Fruit fly (Drosophila melanogaster) whole organism, pupa: ENCODE data around the gene CG18094.

Experiments
- CG10348 ChIP-seq: fragments of 200-800 bp; sonication (Bioruptor generic); IDR thresholded peaks from 2 replicates; pipeline ENCODE4 v1.3.6; 2022; ENCODE audit warnings: missing biosample characterization, missing genetic modification characterization
- CG12605 ChIP-seq: fragments of 200-800 bp; sonication (Bioruptor generic); IDR thresholded peaks from 2 replicates; pipeline ENCODE4 v1.3.6; 2022; ENCODE audit warnings: missing biosample characterization, missing genetic modification characterization
- CG13204 ChIP-seq: fragments of 200-800 bp; sonication (Bioruptor generic); optimal IDR thresholded peaks from 2 replicates; lab custom pipeline; 2018; ENCODE audit warnings: missing biosample characterization, mild to moderate bottlenecking, missing genetic modification characterization, moderate library complexity
- CG14655 ChIP-seq: fragments of 200-800 bp; sonication (Bioruptor generic); optimal IDR thresholded peaks from 3 replicates; lab custom pipeline; 2017; ENCODE audit warnings: mild to moderate bottlenecking, missing biosample characterization, missing genetic modification reagents, missing genetic modification characterization
- CG15710 ChIP-seq: fragments of 200-800 bp; sonication (Bioruptor generic); optimal IDR thresholded peaks from 2 replicates; lab custom pipeline; 2018; ENCODE audit warnings: missing biosample characterization, mild to moderate bottlenecking, missing genetic modification characterization, moderate library complexity
- CG17806 ChIP-seq: fragments of 200-800 bp; sonication (Bioruptor generic); optimal IDR thresholded peaks from 2 replicates; lab custom pipeline; 2018; ENCODE audit warnings: missing biosample characterization, mild to moderate bottlenecking, missing genetic modification characterization, moderate library complexity
- CG32121 ChIP-seq: fragments of 200-800 bp; sonication (Bioruptor generic); IDR thresholded peaks from 2 replicates; pipeline ENCODE4 v1.3.6; 2022; ENCODE audit warnings: missing biosample characterization, missing genetic modification characterization
- CG34367 ChIP-seq: fragments of 200-800 bp; sonication (Bioruptor generic); optimal IDR thresholded peaks from 2 replicates; lab custom pipeline; 2018; ENCODE audit warnings: missing biosample characterization, mild to moderate bottlenecking, missing genetic modification characterization
- CG4496 ChIP-seq: fragments of 200-800 bp; sonication (Bioruptor generic); IDR thresholded peaks from 3 replicates; pipeline ENCODE4 v1.3.6; 2022; ENCODE audit warnings: missing biosample characterization, missing genetic modification characterization
- CG8301 ChIP-seq: fragments of 200-800 bp; sonication (Bioruptor generic); optimal IDR thresholded peaks from 2 replicates; lab custom pipeline; 2018; ENCODE audit warnings: missing biosample characterization, mild to moderate bottlenecking, missing genetic modification characterization
- CG9948 ChIP-seq: fragments of 200-800 bp; sonication (Bioruptor generic); optimal IDR thresholded peaks from 2 replicates; lab custom pipeline; 2018; ENCODE audit warnings: missing biosample characterization, mild to moderate bottlenecking, missing genetic modification characterization, moderate library complexity
- D1 ChIP-seq: fragments of 200-800 bp; sonication (Bioruptor generic); optimal IDR thresholded peaks from 2 replicates; lab custom pipeline; 2018; ENCODE audit warnings: missing biosample characterization, mild to moderate bottlenecking, missing genetic modification characterization, moderate library complexity
- EcR ChIP-seq: fragments of 200-800 bp; sonication (Bioruptor generic); optimal IDR thresholded peaks from 3 replicates; lab custom pipeline; 2019; ENCODE audit warnings: missing biosample characterization, missing genetic modification characterization, mild to moderate bottlenecking, moderate library complexity, missing genetic modification reagents
- Ets98B ChIP-seq: fragments of 200-800 bp; sonication (Bioruptor generic); IDR thresholded peaks from 2 replicates; pipeline ENCODE4 v1.3.6; 2022; ENCODE audit warnings: missing biosample characterization, missing genetic modification characterization
- Pif1A ChIP-seq: fragments of 200-800 bp; sonication (Bioruptor generic); optimal IDR thresholded peaks from 3 replicates; lab custom pipeline; 2016; ENCODE audit warnings: missing biosample characterization, missing genetic modification characterization
- Pif1B ChIP-seq: fragments of 200-800 bp; sonication (Bioruptor generic); optimal IDR thresholded peaks from 3 replicates; lab custom pipeline; 2016; ENCODE audit warnings: missing biosample characterization, missing genetic modification characterization
- Snoo ChIP-seq: fragments of 200-800 bp; sonication (Bioruptor generic); optimal IDR thresholded peaks from 3 replicates; lab custom pipeline; 2017; ENCODE audit warnings: missing biosample characterization, mild to moderate bottlenecking, missing genetic modification characterization, inconsistent platforms
- fd96Ca ChIP-seq: fragments of 200-800 bp; sonication (Bioruptor generic); IDR thresholded peaks from 3 replicates; pipeline ENCODE4 v1.3.6; 2022; ENCODE audit warnings: missing biosample characterization, missing genetic modification characterization
- rn ChIP-seq: fragments of 200-800 bp; sonication (Bioruptor generic); IDR thresholded peaks from 2 replicates; pipeline ENCODE4 v1.3.6; 2022; ENCODE audit warnings: missing biosample characterization, missing genetic modification characterization

Gene CG18094

DNA sequence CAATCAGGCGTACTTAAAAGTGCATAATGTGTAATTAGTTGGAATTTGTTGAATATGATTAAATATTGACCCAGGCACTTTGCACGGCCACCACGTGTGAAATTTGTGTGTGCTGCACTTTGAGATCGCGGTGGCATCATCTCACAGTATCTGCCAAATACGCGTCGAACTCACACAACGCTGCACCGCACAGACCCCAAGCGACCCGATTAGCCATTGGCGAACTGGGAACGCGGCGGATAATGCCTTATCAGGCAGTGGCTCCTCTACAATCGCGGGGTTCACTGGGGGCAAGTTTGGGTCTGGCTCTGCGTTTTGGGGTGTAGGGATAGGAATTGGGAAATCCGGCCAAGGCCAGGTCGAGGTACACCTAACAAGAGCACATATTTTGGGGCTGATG is 34.9 kb upstream of the CG18094 start:
- peak; percentile 26; the same call in 1 of the 2 replicates for TF ChIP-seq CG32121
- TF ChIP-seq rn, result no peak
- TF ChIP-seq, all 21 proteins: peak for 1

DNA sequence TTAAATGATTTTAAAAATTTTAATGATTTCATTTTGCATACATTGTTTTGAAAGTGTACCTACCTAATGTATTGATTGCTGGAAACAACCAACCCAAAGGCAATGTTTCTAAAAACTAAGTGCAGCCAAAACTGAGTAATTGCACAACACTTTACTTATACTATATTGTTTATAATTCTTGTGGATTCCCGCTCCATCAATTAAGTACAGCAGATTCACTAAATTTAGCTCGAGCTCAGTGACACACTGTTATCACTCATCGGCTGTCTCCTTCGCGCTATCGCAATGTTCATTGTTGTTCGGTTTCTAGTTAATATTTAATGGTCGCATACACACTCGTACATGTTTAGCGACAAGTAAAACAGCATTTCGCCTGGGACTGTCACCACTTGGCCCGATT is 34.3 kb upstream of the CG18094 start:
- TF ChIP-seq Pif1A (GFP tag; lab: Kevin White, UChicago), result no peak
- TF ChIP-seq CG32121, result no peak
- TF ChIP-seq Snoo (tag; lab: Kevin White, UChicago), result no peak
- no peak for TF ChIP-seq CG14655 (GFP tag; lab: Kevin White, UChicago)
- TF ChIP-seq, all 21 proteins: peak for 0

DNA sequence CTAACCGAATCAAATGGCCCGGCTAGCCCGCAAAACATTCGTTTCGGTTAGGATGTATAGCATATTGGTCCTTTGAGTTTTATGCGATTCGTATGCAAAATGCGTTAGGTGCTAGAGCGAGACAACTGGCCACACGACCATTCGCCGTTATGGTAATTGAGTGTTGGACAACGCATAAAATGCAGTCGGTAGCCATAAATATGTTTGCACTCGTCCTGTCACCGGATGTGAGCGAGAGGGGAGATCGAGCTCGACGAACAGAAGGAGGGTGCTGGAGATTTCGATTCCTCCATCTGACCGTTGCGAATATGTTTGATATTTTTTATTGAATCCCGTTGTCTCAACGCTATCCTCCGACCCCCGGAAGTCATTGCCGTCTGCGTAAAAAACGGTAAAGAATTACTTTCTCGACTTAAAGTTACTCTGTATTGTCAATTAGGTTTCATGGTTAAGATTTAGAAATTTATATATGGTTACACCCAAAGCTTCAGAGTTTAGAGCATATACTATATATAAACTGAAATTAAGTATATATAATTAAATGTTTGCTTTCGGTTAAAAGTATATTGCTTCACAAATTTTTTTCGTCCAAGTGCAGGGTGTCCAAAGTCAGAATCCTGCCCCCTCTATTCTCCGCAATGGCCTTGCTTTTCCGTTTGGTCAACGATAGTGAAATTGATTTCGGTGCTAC is 32.0 kb upstream of the CG18094 start:
- TF ChIP-seq Ets98B (GFP tag; lab: Robert Waterston, UW) (no peak), CG12605 (GFP tag; lab: Robert Waterston, UW) (no peak), Pif1B (GFP tag; lab: Kevin White, UChicago) (no peak), CG8301 (tag; lab: Kevin White, UChicago) (no peak), Snoo (tag; lab: Kevin White, UChicago) (no peak), D1 (tag; lab: Kevin White, UChicago) (no peak), CG9948 (tag; lab: Kevin White, UChicago) (no peak), CG4496 (GFP tag; lab: Robert Waterston, UW) (no peak), CG10348 (GFP tag; lab: Robert Waterston, UW) (no peak), EcR (GFP tag; lab: Kevin White, UChicago) (no peak), CG34367 (tag; lab: Kevin White, UChicago) (no peak), fd96Ca (GFP tag; lab: Robert Waterston, UW) (no peak), Pif1A (GFP tag; lab: Kevin White, UChicago) (no peak)

DNA sequence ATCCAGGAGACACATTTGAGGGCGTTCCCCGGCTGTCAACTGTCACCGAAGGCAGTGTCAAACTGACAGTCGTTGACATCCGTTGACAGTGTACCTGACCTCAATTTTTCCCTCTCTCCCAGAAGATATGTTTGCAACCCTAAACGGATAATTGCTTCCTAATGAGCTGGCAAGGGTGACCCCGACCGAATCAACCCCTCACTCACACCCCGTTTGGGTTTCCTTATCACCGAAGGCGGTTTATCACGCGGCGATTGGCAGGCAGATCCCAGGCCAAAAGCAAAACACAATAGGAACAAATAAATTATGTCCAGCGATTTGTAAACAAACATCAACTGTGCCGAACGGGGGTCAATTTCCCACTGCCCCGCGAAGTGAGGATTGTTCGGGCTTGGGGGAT is 30.7 kb upstream of the CG18094 start:
- TF ChIP-seq CG15710 (tag; lab: Kevin White, UChicago) (no peak), CG9948 (tag; lab: Kevin White, UChicago) (no peak), CG8301 (tag; lab: Kevin White, UChicago) (no peak), CG13204 (GFP tag; lab: Kevin White, UChicago) (no peak), CG10348 (GFP tag; lab: Robert Waterston, UW) (no peak), CG12605 (GFP tag; lab: Robert Waterston, UW) (no peak), rn (no peak), CG32121 (no peak), Pif1B (GFP tag; lab: Kevin White, UChicago) (no peak), CG17806 (tag; lab: Kevin White, UChicago) (no peak), CG34367 (tag; lab: Kevin White, UChicago) (no peak)

DNA sequence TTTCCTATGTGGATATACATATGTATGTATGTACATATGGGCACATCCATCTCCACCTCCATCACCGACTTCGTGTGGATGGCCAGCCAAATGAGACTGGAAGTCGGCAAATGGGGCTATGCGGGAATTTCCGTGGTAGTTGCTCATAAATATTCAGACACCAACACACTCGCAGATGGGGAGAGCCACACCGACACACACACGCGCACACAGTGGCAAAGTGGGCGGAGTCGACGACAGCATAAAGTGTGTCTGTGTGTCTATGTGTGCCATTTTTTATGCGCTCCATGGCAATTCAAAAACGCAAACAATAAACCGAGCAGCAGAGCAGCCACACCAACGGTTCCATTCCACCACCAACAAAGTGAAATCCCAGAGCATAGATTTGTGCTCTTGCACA is 27.2 kb upstream of the CG18094 start:
- no peak for TF ChIP-seq CG8301 (tag; lab: Kevin White, UChicago)
- TF ChIP-seq EcR (GFP tag; lab: Kevin White, UChicago), result no peak
- no peak for TF ChIP-seq Pif1A (GFP tag; lab: Kevin White, UChicago)
- peak; percentile 72; the same call in 2 of the 3 replicates for TF ChIP-seq CG4496 (GFP tag; lab: Robert Waterston, UW)
- no peak for TF ChIP-seq D1 (tag; lab: Kevin White, UChicago)
- peak; percentile 19; the same call in 1 of the 2 replicates for TF ChIP-seq Ets98B (GFP tag; lab: Robert Waterston, UW)
- no peak for TF ChIP-seq CG34367 (tag; lab: Kevin White, UChicago)

DNA sequence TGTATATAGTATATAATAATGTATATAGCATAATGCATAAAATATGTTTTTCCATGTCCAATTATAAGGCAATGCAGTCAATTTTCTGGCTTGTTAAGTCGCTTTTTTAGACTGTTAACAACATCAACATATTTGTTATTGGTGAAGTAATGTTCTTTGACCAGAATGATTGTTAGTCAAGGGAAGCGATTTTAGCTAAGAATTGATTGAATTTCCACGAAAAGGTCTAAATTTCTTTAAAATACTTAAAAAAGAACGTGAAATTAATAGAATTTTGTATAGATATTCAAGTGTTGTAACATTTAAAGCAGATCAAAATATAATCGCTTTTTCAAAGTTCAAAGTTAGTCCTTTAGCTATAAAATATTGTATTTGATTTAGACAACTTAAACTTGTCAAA is 26.7 kb upstream of the CG18094 start:
- peak; percentile 8 for TF ChIP-seq CG8301 (tag; lab: Kevin White, UChicago)
- peak; percentile 70 for TF ChIP-seq CG14655 (GFP tag; lab: Kevin White, UChicago)
- TF ChIP-seq rn, result no peak
- TF ChIP-seq CG15710 (tag; lab: Kevin White, UChicago), result no peak
- peak; percentile 23 for TF ChIP-seq CG9948 (tag; lab: Kevin White, UChicago)
- no peak for TF ChIP-seq EcR (GFP tag; lab: Kevin White, UChicago)
- TF ChIP-seq CG17806 (tag; lab: Kevin White, UChicago), result no peak
- TF ChIP-seq Pif1A (GFP tag; lab: Kevin White, UChicago), result peak; percentile 2
- TF ChIP-seq CG12605 (GFP tag; lab: Robert Waterston, UW), result 0 out of 2 replicates have a peak, but pooled peaks have one; percentile 7

DNA sequence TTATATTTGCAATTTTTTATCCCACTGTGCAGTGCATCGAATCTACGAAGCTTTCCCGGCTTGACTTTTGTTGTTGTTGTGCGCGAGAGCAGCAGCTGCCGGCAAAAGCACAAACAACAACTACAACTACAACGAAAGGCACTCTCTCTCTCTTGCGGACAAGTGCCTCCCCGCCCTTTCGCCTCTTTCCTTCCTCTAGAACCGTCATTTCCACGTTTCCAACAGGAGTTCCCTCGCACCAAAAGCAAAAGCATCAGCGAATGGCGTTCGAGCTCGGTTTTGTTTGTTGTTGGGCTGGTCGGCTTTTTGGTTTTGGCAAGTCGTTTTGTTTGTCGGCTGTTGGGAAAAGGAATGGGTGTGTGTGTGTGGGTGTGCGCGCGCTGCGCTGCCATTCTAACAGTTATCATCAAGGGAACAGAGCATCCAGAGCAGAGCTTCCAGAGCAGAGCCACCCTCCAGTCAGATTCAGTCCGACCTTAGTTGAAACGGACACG is 26.2 kb upstream of the CG18094 start, which contains the start of gene tj:
Gene tj (plus strand): TSS at position 444 of the 494 bp plus-strand sequence.
- no peak for TF ChIP-seq CG10348 (GFP tag; lab: Robert Waterston, UW)
- peak; percentile 53; the same call in 1 of the 3 replicates for TF ChIP-seq CG4496 (GFP tag; lab: Robert Waterston, UW)
- TF ChIP-seq, all 21 proteins: peak for 1
